Worm (Caenorhabditis elegans) whole organism, L4/young adult: ENCODE data around the gene phat-4.

Experiments used
- dao-5 ChIP-seq: sonication (generic microtip); optimal IDR thresholded peaks from 2 replicates; lab custom pipeline; 2016; ENCODE audit warnings: missing genotype, missing genetic modification characterization, moderate library complexity, missing compliant biosample characterization
- him-1 ChIP-seq: sonication (generic microtip); optimal IDR thresholded peaks from 2 replicates; lab custom pipeline; 2016; ENCODE audit warnings: missing genotype, missing genetic modification reagents, missing genetic modification characterization, missing compliant biosample characterization

- TF ChIP-seq dao-5 (tag; lab: Kevin White, UChicago) (no peak), him-1 (no peak)
Measured at ce11 chrV:4127435-4127834, 2.3 kb upstream of the phat-4 start, which contains the start of gene T05B4.13.
